Fruit fly (Drosophila melanogaster) whole organism, wandering third instar larva: Measurements from ENCODE around the gene galla-2.

ENCODE experiments used
- CG9705 ChIP-seq: fragments of 200-800 bp; sonication (Bioruptor generic); optimal IDR thresholded peaks from 2 replicates; lab custom pipeline; 2018; ENCODE audit warnings: missing biosample characterization, mild to moderate bottlenecking, missing genetic modification characterization
- jim ChIP-seq: fragments of 175-275, 200-325 bp; sonication (Bioruptor generic); optimal IDR thresholded peaks from 2 replicates; lab custom pipeline; 2016; ENCODE audit warnings: missing biosample characterization, mild to moderate bottlenecking, missing genetic modification characterization

dm6 chr3L:10876036-10876435 lies 6.7 kb upstream of the galla-2 start:
- no peak for TF ChIP-seq jim
- no peak for TF ChIP-seq CG9705 (GFP tag; lab: Kevin White, UChicago)
